Fruit fly (Drosophila melanogaster): Measurements from ENCODE around the gene natalisin.
A peak's percentile ranks its signal among the peaks of the same experiment; 100 is the strongest.

Gene natalisin

dm6 chr3R:14418293-14418692, at the start of gene natalisin:
Gene natalisin (plus strand): TSS chr3R:14418593.
- no peak for TF ChIP-seq usp (GFP tag; optimal IDR thresholded peaks at IDR 0.05)
- no peak for TF ChIP-seq Dll (optimal IDR thresholded peaks at IDR 0.05)
- no peak for TF ChIP-seq pan (optimal IDR thresholded peaks at IDR 0.05)
- no peak for TF ChIP-seq psq (optimal IDR thresholded peaks at IDR 0.05)
- TF ChIP-seq EcR (GFP tag; optimal IDR thresholded peaks at IDR 0.05), result no peak
- no peak for TF ChIP-seq CG8478 (optimal IDR thresholded peaks at IDR 0.05)

- TF ChIP-seq Dll (optimal IDR thresholded peaks at IDR 0.05), result peak; percentile 33
- TF ChIP-seq EcR (GFP tag; optimal IDR thresholded peaks at IDR 0.05), result no peak
Measured at dm6 chr3R:14369481-14370198, 48.8 kb upstream of the natalisin start.

dm6 chr3R:14370199-14370933, 48.0 kb upstream of the natalisin start:
- TF ChIP-seq Dll (optimal IDR thresholded peaks at IDR 0.05) (no peak), CG8478 (optimal IDR thresholded peaks at IDR 0.05) (no peak), psq (optimal IDR thresholded peaks at IDR 0.05) (no peak), pan (optimal IDR thresholded peaks at IDR 0.05) (no peak), EcR (GFP tag; optimal IDR thresholded peaks at IDR 0.05) (no peak), usp (GFP tag; optimal IDR thresholded peaks at IDR 0.05) (no peak)

dm6 chr3R:14371133-14371676, 47.2 kb upstream of the natalisin start:
- no peak for TF ChIP-seq EcR (GFP tag; optimal IDR thresholded peaks at IDR 0.05)
- TF ChIP-seq Dll (optimal IDR thresholded peaks at IDR 0.05), result no peak
- TF ChIP-seq usp (GFP tag; optimal IDR thresholded peaks at IDR 0.05), result no peak
- no peak for TF ChIP-seq CG8478 (optimal IDR thresholded peaks at IDR 0.05)
- TF ChIP-seq pan (optimal IDR thresholded peaks at IDR 0.05), result no peak
- TF ChIP-seq psq (optimal IDR thresholded peaks at IDR 0.05), result no peak

DNA sequence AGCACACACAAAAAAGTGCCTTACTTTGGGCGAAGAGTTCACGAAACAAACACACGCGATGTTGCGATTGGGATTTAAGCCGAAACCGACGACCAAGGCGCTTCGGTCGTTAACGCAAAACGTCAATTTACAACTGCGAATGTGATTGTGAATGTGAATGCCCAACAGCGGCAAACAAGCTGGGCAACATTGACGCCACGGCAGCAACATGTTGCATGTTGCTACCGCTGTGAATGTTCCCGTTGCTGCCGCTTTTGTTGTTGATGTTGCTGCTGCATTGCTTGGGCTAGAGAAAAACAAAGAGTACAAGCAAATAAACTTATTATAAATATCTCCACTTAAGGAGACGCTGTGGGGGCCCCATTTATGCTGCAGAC, 45.6 kb upstream of the natalisin start, which contains the start of gene NK7.1:
NK7.1 (minus strand) TSS at position 137 of the 377 bp plus-strand sequence.
- TF ChIP-seq psq (optimal IDR thresholded peaks at IDR 0.05) (no peak), EcR (GFP tag; optimal IDR thresholded peaks at IDR 0.05) (no peak)

dm6 chr3R:14373192-14373827, 45.1 kb upstream of the natalisin start:
- TF ChIP-seq usp (GFP tag; optimal IDR thresholded peaks at IDR 0.05) (no peak), CG8478 (optimal IDR thresholded peaks at IDR 0.05) (peak; percentile 35)

- TF ChIP-seq psq (optimal IDR thresholded peaks at IDR 0.05), result no peak
- TF ChIP-seq CG8478 (optimal IDR thresholded peaks at IDR 0.05), result no peak
- no peak for TF ChIP-seq pan (optimal IDR thresholded peaks at IDR 0.05)
- no peak for TF ChIP-seq Dll (optimal IDR thresholded peaks at IDR 0.05)
- no peak for TF ChIP-seq usp (GFP tag; optimal IDR thresholded peaks at IDR 0.05)
- no peak for TF ChIP-seq EcR (GFP tag; optimal IDR thresholded peaks at IDR 0.05)
Measured at dm6 chr3R:14373828-14374217, 44.6 kb upstream of the natalisin start.

DNA sequence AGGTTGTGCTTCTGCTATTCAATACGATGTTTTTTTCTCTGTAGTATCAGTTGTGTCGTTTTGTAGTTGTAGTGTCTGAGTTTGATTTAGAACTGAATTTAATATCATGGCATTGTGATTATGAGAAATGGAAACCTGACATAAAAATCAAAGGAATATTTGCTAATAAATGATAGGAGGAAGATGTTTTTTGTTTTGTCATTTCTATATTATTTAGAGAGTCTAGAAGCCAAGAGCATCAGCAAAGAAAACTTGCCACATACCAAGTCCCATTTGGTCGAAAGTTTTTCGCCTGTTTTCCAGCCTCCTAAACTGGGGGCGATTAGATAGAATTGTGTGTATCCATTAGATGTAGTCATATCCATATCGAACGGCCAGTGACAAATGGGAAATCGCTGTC, 36.8 kb upstream of the natalisin start, which contains the start of gene soti:
soti (minus strand) TSS at position 101 of the 400 bp plus-strand sequence.
- TF ChIP-seq pan (optimal IDR thresholded peaks at IDR 0.05), result no peak
- TF ChIP-seq CG8478 (optimal IDR thresholded peaks at IDR 0.05), result no peak

DNA sequence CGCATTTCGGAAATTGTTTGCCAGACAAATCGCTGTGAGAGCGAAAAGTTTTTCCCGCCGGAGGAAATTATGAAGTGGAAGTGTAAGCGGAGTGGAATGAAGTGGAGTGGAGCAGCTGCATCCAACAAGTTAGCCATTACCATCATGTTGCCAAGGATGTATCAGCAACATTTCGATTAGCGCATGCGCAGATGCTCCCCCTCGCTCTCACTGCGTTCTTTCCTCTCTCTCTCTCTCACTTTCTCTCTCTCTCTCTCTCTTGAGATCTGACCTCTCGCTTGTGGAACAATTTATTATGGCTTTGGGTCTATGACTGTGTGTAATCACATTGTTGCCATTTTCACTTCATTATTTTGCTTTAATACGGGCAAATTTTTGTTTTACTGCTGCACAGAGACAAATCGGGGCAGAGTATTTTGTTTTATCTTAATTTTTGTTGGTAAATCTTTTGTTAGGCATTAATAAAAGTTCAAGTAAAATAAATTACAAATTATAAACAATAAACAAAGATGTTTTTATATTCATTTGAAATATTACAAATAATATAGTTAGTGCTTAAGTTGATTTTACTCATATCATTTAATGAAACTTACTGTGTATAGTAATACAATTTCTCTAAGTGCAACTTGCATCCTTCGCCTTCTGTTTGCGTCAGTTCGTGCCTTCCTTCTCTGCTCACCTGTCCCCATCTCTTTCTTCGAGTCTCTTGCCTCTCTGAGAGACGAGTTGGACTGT, 35.9 kb upstream of the natalisin start:
- no peak for TF ChIP-seq CG8478 (optimal IDR thresholded peaks at IDR 0.05)

dm6 chr3R:14384502-14384901, 33.9 kb upstream of the natalisin start:
- TF ChIP-seq pan (optimal IDR thresholded peaks at IDR 0.05), result no peak
- TF ChIP-seq usp (GFP tag; optimal IDR thresholded peaks at IDR 0.05), result no peak
- no peak for TF ChIP-seq EcR (GFP tag; optimal IDR thresholded peaks at IDR 0.05)
- TF ChIP-seq CG8478 (optimal IDR thresholded peaks at IDR 0.05), result no peak
- TF ChIP-seq psq (optimal IDR thresholded peaks at IDR 0.05), result no peak
- TF ChIP-seq Dll (optimal IDR thresholded peaks at IDR 0.05), result no peak

DNA sequence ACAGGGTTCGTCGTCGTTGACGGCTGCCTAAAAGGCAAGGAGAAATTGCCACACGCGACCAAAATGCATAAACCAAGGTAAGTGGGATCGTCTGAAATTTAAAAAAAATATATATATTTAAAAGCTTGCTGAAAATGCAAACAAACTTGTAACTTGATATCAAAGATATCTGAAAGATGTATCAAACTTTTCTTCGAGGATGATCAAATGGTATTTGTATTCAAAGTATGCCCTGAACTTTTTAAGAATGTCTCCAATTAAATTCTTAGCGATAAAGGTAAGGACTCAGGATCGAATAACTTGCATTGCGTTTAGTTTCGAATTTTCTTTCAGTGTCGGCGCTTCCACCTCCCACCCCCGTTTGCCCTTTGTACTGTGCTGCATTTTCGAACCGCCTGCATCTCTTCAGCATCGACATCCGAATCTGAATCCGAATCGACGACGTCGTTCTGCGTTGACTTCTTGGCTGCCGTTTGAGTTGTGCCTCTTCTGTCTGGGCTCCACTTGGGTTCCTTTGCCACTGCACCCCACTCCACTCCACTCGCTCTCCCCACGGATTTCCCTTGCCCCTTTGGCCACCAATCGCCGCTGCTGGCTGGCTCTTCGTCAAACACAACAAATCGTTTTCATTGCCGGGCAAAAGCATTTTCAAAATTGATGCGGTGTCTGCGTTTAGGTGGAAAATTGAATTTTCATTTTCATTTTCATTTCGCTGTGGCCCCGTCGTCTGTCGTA, 32.1 kb upstream of the natalisin start:
- TF ChIP-seq psq (optimal IDR thresholded peaks at IDR 0.05), result no peak
- no peak for TF ChIP-seq Dll (optimal IDR thresholded peaks at IDR 0.05)
- no peak for TF ChIP-seq EcR (GFP tag; optimal IDR thresholded peaks at IDR 0.05)
- no peak for TF ChIP-seq CG8478 (optimal IDR thresholded peaks at IDR 0.05)

DNA sequence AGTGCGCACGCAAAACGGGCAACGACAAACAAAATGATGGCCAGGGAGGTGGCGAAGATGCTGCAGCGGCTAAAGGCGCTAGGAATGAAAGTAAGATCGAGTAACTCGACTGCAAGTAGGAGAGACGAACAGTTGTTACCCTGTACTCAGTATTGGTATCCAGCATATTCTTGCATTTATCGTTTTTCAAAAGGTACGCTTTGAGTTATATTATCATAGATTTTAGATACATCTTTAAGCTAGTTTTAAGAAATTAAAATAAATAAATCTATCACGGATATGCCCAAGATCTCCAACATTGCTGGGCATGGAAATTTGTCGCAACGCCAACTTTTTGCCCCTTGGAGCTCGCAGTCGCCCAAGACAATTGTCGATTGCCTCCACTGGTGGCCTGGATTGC, 30.6 kb upstream of the natalisin start:
- TF ChIP-seq usp (GFP tag; optimal IDR thresholded peaks at IDR 0.05) (no peak), CG8478 (optimal IDR thresholded peaks at IDR 0.05) (no peak), pan (optimal IDR thresholded peaks at IDR 0.05) (peak; percentile 54)

Data from whole organism.